Worm (Caenorhabditis elegans): ENCODE data around the gene snai-1.

snai-1 gene

ce11 chrIV:299190-299589 is 14.3 kb downstream of the snai-1 start:
- TF ChIP-seq fos-1 (tag; optimal IDR thresholded peaks at IDR 0.05) (no peak), ceh-82 (tag; optimal IDR thresholded peaks at IDR 0.05) (no peak), nfya-1 (tag; optimal IDR thresholded peaks at IDR 0.05; ENCODE audit: insufficient read depth) (no peak), nhr-25 (tag; optimal IDR thresholded peaks at IDR 0.05) (no peak), elt-1 (tag; optimal IDR thresholded peaks at IDR 0.05) (no peak), lin-15B (tag; optimal IDR thresholded peaks at IDR 0.05) (no peak), sea-2 (GFP tag; optimal IDR thresholded peaks at IDR 0.05) (no peak), nhr-11 (tag; optimal IDR thresholded peaks at IDR 0.05) (no peak)

ce11 chrIV:298204-298603 is 15.3 kb downstream of the snai-1 start, which contains the start of gene pnp-1:
Gene pnp-1, minus strand, starts transcription at chrIV:298304.
- TF ChIP-seq egl-27 (tag; optimal IDR thresholded peaks at IDR 0.05): no peak

ce11 chrIV:296849-297248 is 16.7 kb downstream of the snai-1 start:
- TF ChIP-seq tbx-2 (tag; optimal IDR thresholded peaks at IDR 0.05) (no peak), ama-1 (optimal IDR thresholded peaks at IDR 0.05) (no peak), ceh-28 (tag; optimal IDR thresholded peaks at IDR 0.05) (no peak), lin-39 (tag; optimal IDR thresholded peaks at IDR 0.05) (no peak), pha-4 (tag; optimal IDR thresholded peaks at IDR 0.05) (peak; percentile 21), jun-1 (tag; optimal IDR thresholded peaks at IDR 0.05) (peak; percentile 67), ceh-9 (tag; optimal IDR thresholded peaks at IDR 0.05) (no peak), daf-12 (tag; optimal IDR thresholded peaks at IDR 0.05) (no peak), ceh-82 (tag; optimal IDR thresholded peaks at IDR 0.05) (no peak), pqm-1 (tag; optimal IDR thresholded peaks at IDR 0.05) (peak; percentile 91), elt-2 (tag; optimal IDR thresholded peaks at IDR 0.05) (peak; percentile 95), skn-1 (tag; optimal IDR thresholded peaks at IDR 0.05) (peak; percentile 47)

- TF ChIP-seq skn-1 (tag; optimal IDR thresholded peaks at IDR 0.05) (peak; percentile 40), tbx-2 (tag; optimal IDR thresholded peaks at IDR 0.05) (no peak), elt-2 (tag; optimal IDR thresholded peaks at IDR 0.05) (peak; percentile 96), fkh-10 (GFP tag; optimal IDR thresholded peaks at IDR 0.05) (no peak), pqm-1 (tag; optimal IDR thresholded peaks at IDR 0.05) (peak; percentile 79), pha-4 (tag; optimal IDR thresholded peaks at IDR 0.05) (peak; percentile 59), snpc-4 (tag; optimal IDR thresholded peaks at IDR 0.05) (no peak), ceh-9 (tag; optimal IDR thresholded peaks at IDR 0.05) (no peak), jun-1 (tag; optimal IDR thresholded peaks at IDR 0.05) (peak; percentile 70), unc-62 (GFP tag; optimal IDR thresholded peaks at IDR 0.05) (no peak)
Observed at ce11 chrIV:295734-296201, 17.7 kb downstream of the snai-1 start.

ce11 chrIV:294737-295136 is 18.8 kb downstream of the snai-1 start:
- no peak for TF ChIP-seq nhr-77 (tag; optimal IDR thresholded peaks at IDR 0.05)
- TF ChIP-seq mdl-1 (tag; optimal IDR thresholded peaks at IDR 0.05): no peak
- no peak for TF ChIP-seq eor-1 (tag; optimal IDR thresholded peaks at IDR 0.05)
- peak; percentile 13 for TF ChIP-seq nfya-1 (tag; optimal IDR thresholded peaks at IDR 0.05; ENCODE audit: insufficient read depth)
- TF ChIP-seq jun-1 (tag; optimal IDR thresholded peaks at IDR 0.05): peak; percentile 38
- peak; percentile 27 for TF ChIP-seq ama-1 (optimal IDR thresholded peaks at IDR 0.05)
- TF ChIP-seq ZK546.5 (tag; optimal IDR thresholded peaks at IDR 0.05): no peak
- peak; percentile 15 for TF ChIP-seq pha-4 (tag; optimal IDR thresholded peaks at IDR 0.05)
- no peak for TF ChIP-seq unc-39 (tag; optimal IDR thresholded peaks at IDR 0.05)
- no peak for TF ChIP-seq ztf-11 (tag; optimal IDR thresholded peaks at IDR 0.05)
- no peak for TF ChIP-seq tbx-2 (tag; optimal IDR thresholded peaks at IDR 0.05)
- no peak for TF ChIP-seq hmg-11 (tag; optimal IDR thresholded peaks at IDR 0.05)
- TF ChIP-seq elt-3 (tag; optimal IDR thresholded peaks at IDR 0.05): no peak
- TF ChIP-seq nhr-43 (tag; optimal IDR thresholded peaks at IDR 0.05; ENCODE audit: poor library complexity, severe bottlenecking): peak; percentile 8

Data from whole organism, L3 larva.